Fruit fly (Drosophila melanogaster) whole organism, wandering third instar larva: ENCODE measurements around the gene CG31251.

ENCODE experiments used
- Hr78 ChIP-seq: fragments of >200 bp; optimal IDR thresholded peaks from 2 replicates; lab custom pipeline; 2017; ENCODE audit warnings: missing biosample characterization, missing genetic modification characterization
- Myc ChIP-seq: fragments of >200 bp; optimal IDR thresholded peaks from 2 replicates; lab custom pipeline; 2017
- OdsH ChIP-seq: fragments of 200-800 bp; sonication (Bioruptor generic); optimal IDR thresholded peaks from 2 replicates; lab custom pipeline; 2016; ENCODE audit warnings: missing biosample characterization, mild to moderate bottlenecking, missing genetic modification characterization
- Sp1 ChIP-seq: fragments of 200-800 bp; sonication (Bioruptor generic); optimal IDR thresholded peaks from 3 replicates; lab custom pipeline; 2019; ENCODE audit warnings: missing biosample characterization, mild to moderate bottlenecking, missing genetic modification characterization, moderate library complexity
- Vsx2 ChIP-seq: fragments of 200-300, 225-300 bp; sonication (Bioruptor generic); optimal IDR thresholded peaks from 2 replicates; lab custom pipeline; 2018; ENCODE audit warnings: missing biosample characterization, missing genetic modification characterization; ENCODE audit not compliant: partially characterized antibody
- fru ChIP-seq: fragments of 200-800 bp; sonication (Bioruptor generic); optimal IDR thresholded peaks from 3 replicates; lab custom pipeline; 2016; ENCODE audit warnings: missing biosample characterization, mild to moderate bottlenecking, missing genetic modification characterization
- lola ChIP-seq: fragments of >200 bp; optimal IDR thresholded peaks from 2 replicates; lab custom pipeline; 2017; ENCODE audit warnings: missing biosample characterization, missing genetic modification characterization
- psq ChIP-seq: fragments of 200-800 bp; sonication (Bioruptor generic); optimal IDR thresholded peaks from 3 replicates; lab custom pipeline; 2017; ENCODE audit warnings: missing biosample characterization, mild to moderate bottlenecking, missing genetic modification characterization, moderate library complexity
- tai ChIP-seq: sonication (Bioruptor generic); optimal IDR thresholded peaks from 2 replicates; lab custom pipeline; 2016; ENCODE audit warnings: missing biosample characterization, missing genetic modification characterization

dm6 chr3R:17670202-17670856 is 14.4 kb downstream of the CG31251 start:
- TF ChIP-seq psq (GFP tag; lab: Kevin White, UChicago) (no peak), OdsH (no peak), Myc (no peak), Sp1 (GFP tag; lab: Kevin White, UChicago) (no peak), fru (GFP tag; lab: Kevin White, UChicago) (no peak), Hr78 (GFP tag; lab: Kevin White, UChicago) (no peak), lola (GFP tag; lab: Kevin White, UChicago) (no peak), tai (GFP tag; lab: Kevin White, UChicago) (no peak), Vsx2 (GFP tag; lab: Kevin White, UChicago) (no peak)
